Worm (Caenorhabditis elegans): ENCODE data around the gene sri-19.

DNA sequence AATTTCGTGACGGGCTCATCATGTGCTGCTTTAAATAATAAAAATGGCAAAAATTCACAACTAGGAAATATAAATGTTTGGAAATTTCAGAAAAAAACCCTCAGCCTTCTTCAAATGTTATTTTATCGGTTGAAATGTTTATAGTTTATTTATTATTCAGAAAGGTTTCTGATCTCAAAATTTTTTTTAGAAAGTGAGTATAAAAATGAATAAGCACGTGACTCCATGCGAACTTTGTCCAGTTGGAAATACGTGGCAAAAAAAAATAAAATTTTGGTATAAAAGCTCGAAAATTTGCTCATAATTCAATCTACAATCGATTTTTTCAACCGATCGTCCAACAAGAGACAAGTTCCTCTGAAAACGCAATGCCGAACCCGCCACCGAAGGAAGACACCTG, 8.7 kb upstream of the sri-19 start, which contains the start of gene nsph-3.1:
- TF ChIP-seq nhr-11 (tag; optimal IDR thresholded peaks at IDR 0.05) (no peak), ama-1 (optimal IDR thresholded peaks at IDR 0.05) (no peak), nhr-19 (GFP tag; conservative IDR thresholded peaks at IDR 0.05) (no peak), nhr-90 (tag; optimal IDR thresholded peaks at IDR 0.05; ENCODE audit: poor library complexity) (no peak), irx-1 (tag; optimal IDR thresholded peaks at IDR 0.05) (no peak), nhr-28 (tag; optimal IDR thresholded peaks at IDR 0.05) (no peak), hlh-17 (GFP tag; optimal IDR thresholded peaks at IDR 0.05; ENCODE audit: borderline replicate concordance) (no peak)

All from whole organism, L1 larva.